Worm (Caenorhabditis elegans) whole organism, young adult: ENCODE results near the gene Y57G11C.46.

Source experiments
- B0019.2 ChIP-seq: fragments of 200-800 bp; sonication (Bioruptor generic); conservative IDR thresholded peaks from 2 replicates; pipeline ENCODE4 v1.3.6; 2022; ENCODE audit warnings: missing genetic modification reagents, missing genetic modification characterization, missing compliant biosample characterization
- B0035.1 ChIP-seq: sonication (generic microtip); optimal IDR thresholded peaks from 2 replicates; lab custom pipeline; 2016; ENCODE audit warnings: missing genetic modification characterization, mild to moderate bottlenecking, missing compliant biosample characterization, missing genotype, missing genetic modification reagents
- B0336.3 ChIP-seq: fragments of 200-800 bp; sonication (Bioruptor generic); IDR thresholded peaks from 2 replicates; pipeline ENCODE4 v1.3.6; 2022; ENCODE audit warnings: missing genetic modification characterization, missing compliant biosample characterization
- C06A6.2 ChIP-seq: fragments of 200-800 bp; sonication (Bioruptor generic); conservative IDR thresholded peaks from 2 replicates; pipeline ENCODE4 v1.3.6; 2022; ENCODE audit warnings: missing genetic modification characterization, missing compliant biosample characterization
- D2030.7 ChIP-seq: fragments of 200-800 bp; sonication (Bioruptor generic); IDR thresholded peaks from 2 replicates; pipeline ENCODE4 v1.3.6; 2022; ENCODE audit warnings: missing genetic modification reagents, missing genetic modification characterization, missing compliant biosample characterization
- F33H1.4 ChIP-seq: fragments of 200-800 bp; sonication (Bioruptor generic); IDR thresholded peaks from 2 replicates; pipeline ENCODE4 v1.3.6; 2022; ENCODE audit warnings: missing genetic modification reagents, missing genetic modification characterization, missing compliant biosample characterization
- F37B4.10 ChIP-seq: fragments of 200-800 bp; sonication (Bioruptor generic); IDR thresholded peaks from 2 replicates; pipeline ENCODE4 v1.3.6; 2022; ENCODE audit warnings: missing genetic modification characterization, missing compliant biosample characterization
- F49E8.2 ChIP-seq: sonication (generic microtip); optimal IDR thresholded peaks from 3 replicates; lab custom pipeline; 2017; ENCODE audit warnings: missing genetic modification characterization, mild to moderate bottlenecking, missing compliant biosample characterization, antibody characterized with exemption, moderate library complexity; ENCODE audit not compliant: insufficient read depth
- K12H6.12 ChIP-seq: fragments of 200-800 bp; sonication (Bioruptor generic); optimal IDR thresholded peaks from 2 replicates; lab custom pipeline; 2018; ENCODE audit warnings: mild to moderate bottlenecking, missing genetic modification characterization, missing compliant biosample characterization
- T07F8.4 ChIP-seq: sonication (generic microtip); optimal IDR thresholded peaks from 2 replicates; lab custom pipeline; 2016; ENCODE audit warnings: mild to moderate bottlenecking, missing genetic modification characterization, moderate library complexity, missing compliant biosample characterization
- T26A5.8 ChIP-seq: sonication (generic microtip); optimal IDR thresholded peaks from 2 replicates; lab custom pipeline; 2016; ENCODE audit warnings: missing genetic modification characterization, missing compliant biosample characterization
- Y67H2A.10 ChIP-seq: fragments of 200-800 bp; sonication (Bioruptor generic); conservative IDR thresholded peaks from 2 replicates; pipeline ENCODE4 v1.3.6; 2022; ENCODE audit warnings: missing genetic modification reagents, missing genetic modification characterization, missing compliant biosample characterization
- Y79H2A.3 ChIP-seq: fragments of 200-800 bp; sonication (Bioruptor generic); conservative IDR thresholded peaks from 2 replicates; pipeline ENCODE4 v1.3.6; 2022; ENCODE audit warnings: missing genetic modification reagents, missing genetic modification characterization, missing compliant biosample characterization
- Y95B8A.8 ChIP-seq: fragments of 200-800 bp; sonication (Bioruptor generic); IDR thresholded peaks from 2 replicates; pipeline ENCODE4 v1.3.6; 2022; ENCODE audit warnings: missing genetic modification reagents, missing genetic modification characterization, missing compliant biosample characterization
- ZK185.1 ChIP-seq: sonication (generic microtip); optimal IDR thresholded peaks from 2 replicates; lab custom pipeline; 2016; ENCODE audit warnings: mild to moderate bottlenecking, missing genetic modification characterization, missing compliant biosample characterization; ENCODE audit not compliant: poor library complexity, severe bottlenecking
- akir-1 ChIP-seq: fragments of 200-800 bp; sonication (Bioruptor generic); optimal IDR thresholded peaks from 2 replicates; lab custom pipeline; 2018; ENCODE audit warnings: mild to moderate bottlenecking, missing genetic modification characterization, moderate library complexity, missing compliant biosample characterization
- ama-1 ChIP-seq, 3 experiments: fragments of 150-350 bp in 1 of 3; sonication (generic microtip) in 2 of 3; optimal IDR thresholded peaks; 2 replicates each; lab custom pipeline; 2014 to 2018; ENCODE audit warnings: missing biosample characterization in 2 of 3, missing genetic modification characterization in 2 of 3, missing genetic modification reagents in 2 of 3
- atf-7 ChIP-seq: sonication (generic microtip); optimal IDR thresholded peaks from 2 replicates; lab custom pipeline; 2017; ENCODE audit warnings: mild to moderate bottlenecking, missing genetic modification characterization, missing compliant biosample characterization
- bed-1 ChIP-seq: fragments of 200-800 bp; sonication (Bioruptor generic); IDR thresholded peaks from 2 replicates; pipeline ENCODE4 v1.3.6; 2022; ENCODE audit warnings: missing genetic modification reagents, missing genetic modification characterization, missing compliant biosample characterization
- cebp-2 ChIP-seq: fragments of 200-800 bp; sonication (Bioruptor generic); IDR thresholded peaks from 2 replicates; pipeline ENCODE4 v1.3.6; 2022; ENCODE audit warnings: missing genetic modification characterization, missing compliant biosample characterization
- ceh-100 ChIP-seq: fragments of 200-800 bp; sonication (Bioruptor generic); IDR thresholded peaks from 2 replicates; pipeline ENCODE4 v1.3.6; 2022; ENCODE audit warnings: missing genetic modification reagents, missing genetic modification characterization, missing compliant biosample characterization
- ceh-27 ChIP-seq: fragments of 200-800 bp; sonication (Bioruptor generic); optimal IDR thresholded peaks from 2 replicates; lab custom pipeline; 2018; ENCODE audit warnings: mild to moderate bottlenecking, missing genetic modification characterization, moderate library complexity, missing compliant biosample characterization
- chd-7 ChIP-seq: sonication (generic microtip); optimal IDR thresholded peaks from 2 replicates; lab custom pipeline; 2016; ENCODE audit warnings: mild to moderate bottlenecking, missing genetic modification characterization, moderate library complexity, missing compliant biosample characterization
- egl-18 ChIP-seq: fragments of 200-800 bp; sonication (Bioruptor generic); IDR thresholded peaks from 2 replicates; pipeline ENCODE4 v1.3.6; 2022; ENCODE audit warnings: missing genetic modification reagents, missing genetic modification characterization, missing compliant biosample characterization
- egl-44 ChIP-seq: fragments of 200-800 bp; sonication (Bioruptor generic); IDR thresholded peaks from 2 replicates; pipeline ENCODE4 v1.3.6; 2022; ENCODE audit warnings: missing genetic modification reagents, missing genetic modification characterization, missing compliant biosample characterization
- ets-4 ChIP-seq: fragments of 200-800 bp; sonication (Bioruptor generic); optimal IDR thresholded peaks from 2 replicates; lab custom pipeline; 2018; ENCODE audit warnings: mild to moderate bottlenecking, missing genetic modification characterization, missing compliant biosample characterization
- fkh-3 ChIP-seq: sonication (generic microtip); optimal IDR thresholded peaks from 2 replicates; lab custom pipeline; 2016; ENCODE audit warnings: mild to moderate bottlenecking, missing genetic modification characterization, missing compliant biosample characterization
- hlh-12 ChIP-seq: sonication (generic microtip); optimal IDR thresholded peaks from 2 replicates; lab custom pipeline; 2016; ENCODE audit warnings: missing genetic modification characterization, missing compliant biosample characterization
- hlh-26 ChIP-seq: fragments of 200-800 bp; sonication (Bioruptor generic); conservative IDR thresholded peaks from 2 replicates; pipeline ENCODE4 v1.3.6; 2022; ENCODE audit warnings: missing genetic modification reagents, missing genetic modification characterization, missing compliant biosample characterization
- hmg-20 ChIP-seq: fragments of 200-800 bp; sonication (Bioruptor generic); IDR thresholded peaks from 2 replicates; pipeline ENCODE4 v1.3.6; 2022; ENCODE audit warnings: missing genetic modification reagents, missing genetic modification characterization, missing compliant biosample characterization
- let-526 ChIP-seq: fragments of 200-800 bp; sonication (Bioruptor generic); IDR thresholded peaks from 2 replicates; pipeline ENCODE4 v1.3.6; 2022; ENCODE audit warnings: missing genetic modification reagents, missing genetic modification characterization, missing compliant biosample characterization
- lin-26 ChIP-seq: fragments of 200-800 bp; sonication (Bioruptor generic); IDR thresholded peaks from 2 replicates; pipeline ENCODE4 v1.3.6; 2022; ENCODE audit warnings: missing genetic modification reagents, missing genetic modification characterization, missing compliant biosample characterization
- lin-40 ChIP-seq: sonication (generic microtip); optimal IDR thresholded peaks from 2 replicates; lab custom pipeline; 2016; ENCODE audit warnings: missing genetic modification characterization, mild to moderate bottlenecking, missing compliant biosample characterization, missing genotype, missing genetic modification reagents
- madf-6 ChIP-seq: fragments of 200-800 bp; sonication (Bioruptor generic); IDR thresholded peaks from 2 replicates; pipeline ENCODE4 v1.3.6; 2022; ENCODE audit warnings: missing genetic modification reagents, missing genetic modification characterization, missing compliant biosample characterization
- madf-8 ChIP-seq: fragments of 200-800 bp; sonication (Bioruptor generic); conservative IDR thresholded peaks from 2 replicates; pipeline ENCODE4 v1.3.6; 2022; ENCODE audit warnings: missing genetic modification reagents, missing genetic modification characterization, missing compliant biosample characterization
- mcd-1 ChIP-seq: fragments of 200-800 bp; sonication (Bioruptor generic); IDR thresholded peaks from 2 replicates; pipeline ENCODE4 v1.3.6; 2022; ENCODE audit warnings: missing genetic modification reagents, missing genetic modification characterization, missing compliant biosample characterization
- mes-4 ChIP-seq: sonication (generic microtip); optimal IDR thresholded peaks from 2 replicates; lab custom pipeline; 2016; ENCODE audit warnings: missing genotype, missing genetic modification characterization, missing compliant biosample characterization
- mxl-1 ChIP-seq: sonication (generic microtip); optimal IDR thresholded peaks from 2 replicates; lab custom pipeline; 2016; ENCODE audit warnings: missing genetic modification characterization, missing compliant biosample characterization
- nfya-2 ChIP-seq: fragments of 200-800 bp; sonication (Bioruptor generic); IDR thresholded peaks from 2 replicates; pipeline ENCODE4 v1.3.6; 2022; ENCODE audit warnings: missing genetic modification reagents, missing genetic modification characterization, missing compliant biosample characterization
- nhr-27 ChIP-seq: fragments of 200-800 bp; sonication (Bioruptor generic); optimal IDR thresholded peaks from 2 replicates; lab custom pipeline; 2018; ENCODE audit warnings: mild to moderate bottlenecking, missing genetic modification characterization, moderate library complexity, missing compliant biosample characterization
- nhr-80 ChIP-seq: sonication (generic microtip); optimal IDR thresholded peaks from 2 replicates; lab custom pipeline; 2016; ENCODE audit warnings: missing genetic modification characterization, missing compliant biosample characterization
- rcor-1 ChIP-seq: fragments of 200-800 bp; sonication (Bioruptor generic); IDR thresholded peaks from 2 replicates; pipeline ENCODE4 v1.3.6; 2022; ENCODE audit warnings: missing genetic modification reagents, missing genetic modification characterization, missing compliant biosample characterization
- sdz-38 ChIP-seq: sonication (generic microtip); optimal IDR thresholded peaks from 2 replicates; lab custom pipeline; 2016; ENCODE audit warnings: missing genotype, missing genetic modification characterization, missing compliant biosample characterization
- sea-2 ChIP-seq: fragments of 200-800 bp; sonication (Bioruptor generic); IDR thresholded peaks from 2 replicates; pipeline ENCODE4 v1.3.6; 2022; ENCODE audit warnings: missing genetic modification characterization, missing compliant biosample characterization
- snpc-1.1 ChIP-seq: sonication (generic microtip); optimal IDR thresholded peaks from 2 replicates; lab custom pipeline; 2017; ENCODE audit warnings: missing genetic modification characterization, mild to moderate bottlenecking, missing compliant biosample characterization, antibody characterized with exemption, moderate library complexity, missing genotype, missing genetic modification reagents; ENCODE audit not compliant: insufficient read depth
- zim-3 ChIP-seq: sonication (generic microtip); optimal IDR thresholded peaks from 2 replicates; lab custom pipeline; 2017; ENCODE audit warnings: mild to moderate bottlenecking, missing genetic modification characterization, moderate library complexity, missing compliant biosample characterization
- ztf-18 ChIP-seq: sonication (generic microtip); optimal IDR thresholded peaks from 2 replicates; lab custom pipeline; 2016; ENCODE audit warnings: missing genotype, mild to moderate bottlenecking, missing genetic modification characterization, missing compliant biosample characterization
- ztf-28 ChIP-seq: fragments of 200-800 bp; sonication (Bioruptor generic); IDR thresholded peaks from 2 replicates; pipeline ENCODE4 v1.3.6; 2022; ENCODE audit warnings: missing genetic modification reagents, missing genetic modification characterization, missing compliant biosample characterization
- ztf-3 ChIP-seq: fragments of 200-800 bp; sonication (Bioruptor generic); optimal IDR thresholded peaks from 2 replicates; lab custom pipeline; 2018; ENCODE audit warnings: mild to moderate bottlenecking, missing genetic modification characterization, missing compliant biosample characterization
- ztf-6 ChIP-seq: fragments of 200-800 bp; sonication (Bioruptor generic); IDR thresholded peaks from 2 replicates; pipeline ENCODE4 v1.3.6; 2022; ENCODE audit warnings: missing genetic modification reagents, missing genetic modification characterization, missing compliant biosample characterization

The Y57G11C.46 gene

DNA sequence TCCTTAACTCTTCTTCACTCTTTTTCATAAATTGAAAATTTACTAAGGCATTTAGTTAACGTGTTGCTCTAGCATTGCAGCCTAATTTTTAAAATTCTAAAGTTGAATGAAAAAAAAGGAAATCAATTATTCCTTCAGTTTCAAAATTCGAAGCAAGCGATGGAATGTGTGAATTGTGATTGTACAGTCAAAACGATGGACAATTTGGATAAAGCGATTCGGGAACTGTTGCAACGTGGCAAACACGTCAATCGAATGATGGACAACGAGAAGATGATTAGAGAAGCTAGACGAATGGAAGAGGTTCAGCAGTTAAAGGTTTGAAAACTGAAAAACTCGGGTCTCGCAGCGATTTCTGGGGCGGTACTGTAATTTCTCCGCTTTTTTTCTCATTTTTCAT is 17.0 kb downstream of the Y57G11C.46 start, which contains the start of gene Y57G11C.14 (continued):
- TF ChIP-seq C06A6.2 (GFP tag; lab: Robert Waterston, UW) (no peak), rcor-1 (GFP tag; lab: Robert Waterston, UW) (no peak), ama-1 (optimal IDR thresholded peaks at IDR 0.05; lab: Kevin White, UChicago) (no peak), ama-1 (GFP tag; optimal IDR thresholded peaks at IDR 0.05; lab: Kevin White, UChicago) (no peak), sea-2 (GFP tag; lab: Robert Waterston, UW) (no peak), Y67H2A.10 (GFP tag; lab: Robert Waterston, UW) (no peak), F37B4.10 (GFP tag; lab: Robert Waterston, UW) (no peak), zim-3 (tag; lab: Kevin White, UChicago) (no peak), ceh-100 (GFP tag; lab: Robert Waterston, UW) (no peak), madf-6 (GFP tag; lab: Robert Waterston, UW) (no peak; the same call in 1 of the 2 replicates), fkh-3 (tag; lab: Kevin White, UChicago) (no peak), snpc-1.1 (tag; lab: Kevin White, UChicago) (no peak), cebp-2 (GFP tag; lab: Robert Waterston, UW) (no peak), nfya-2 (GFP tag; lab: Robert Waterston, UW) (no peak), egl-18 (GFP tag; lab: Robert Waterston, UW) (no peak), nhr-80 (no peak), lin-26 (GFP tag; lab: Robert Waterston, UW) (no peak), ztf-6 (no peak), hlh-26 (no peak), ztf-28 (GFP tag; lab: Robert Waterston, UW) (no peak), chd-7 (tag; lab: Kevin White, UChicago) (no peak), sdz-38 (tag; lab: Kevin White, UChicago) (no peak), bed-1 (GFP tag; lab: Robert Waterston, UW) (no peak), ets-4 (GFP tag; lab: Kevin White, UChicago) (no peak), ztf-18 (no peak), Y95B8A.8 (GFP tag; lab: Robert Waterston, UW) (no peak), T07F8.4 (tag; lab: Kevin White, UChicago) (no peak), ceh-27 (no peak), nhr-27 (tag; lab: Kevin White, UChicago) (no peak), hlh-12 (tag; lab: Kevin White, UChicago) (no peak), F33H1.4 (0 out of 2 replicates have a peak, but pooled peaks have one; percentile 5), akir-1 (GFP tag; lab: Kevin White, UChicago) (no peak), F49E8.2 (tag; lab: Kevin White, UChicago) (no peak), lin-40 (no peak), atf-7 (tag; lab: Kevin White, UChicago) (peak; percentile 23), D2030.7 (no peak), B0336.3 (no peak; the same call in 1 of the 2 replicates), T26A5.8 (tag; lab: Kevin White, UChicago) (no peak), let-526 (GFP tag; lab: Robert Waterston, UW) (no peak), ZK185.1 (no peak), hmg-20 (no peak), Y79H2A.3 (GFP tag; lab: Robert Waterston, UW) (no peak), mxl-1 (tag; lab: Kevin White, UChicago) (no peak), B0019.2 (GFP tag; lab: Robert Waterston, UW) (no peak), madf-8 (GFP tag; lab: Robert Waterston, UW) (no peak), ztf-3 (no peak), mcd-1 (GFP tag; lab: Robert Waterston, UW) (0 out of 2 replicates have a peak, but pooled peaks have one; percentile 15), B0035.1 (no peak), egl-44 (GFP tag; lab: Robert Waterston, UW) (no peak), K12H6.12 (no peak), mes-4 (tag; lab: Kevin White, UChicago) (no peak)
